Fruit fly (Drosophila melanogaster) whole organism, embryonic: ENCODE data around the gene sra.
A peak's percentile ranks its signal among the peaks of the same experiment; 100 is the strongest.

Experiments
- B-H1 ChIP-seq: fragments of 200-800 bp; sonication (Bioruptor generic); IDR thresholded peaks from 3 replicates; pipeline ENCODE4 v1.3.6; 2022; ENCODE audit warnings: missing biosample characterization, missing genetic modification characterization
- CG12071 ChIP-seq: fragments of 200-800 bp; sonication (Bioruptor generic); optimal IDR thresholded peaks from 3 replicates; lab custom pipeline; 2018; ENCODE audit warnings: missing biosample characterization, mild to moderate bottlenecking, missing genetic modification characterization
- CG12219 ChIP-seq: fragments of 200-800 bp; sonication (Bioruptor generic); optimal IDR thresholded peaks from 3 replicates; lab custom pipeline; 2018; ENCODE audit warnings: missing biosample characterization, mild to moderate bottlenecking, missing genetic modification characterization
- CG12659 ChIP-seq: fragments of 200-800 bp; sonication (Bioruptor generic); optimal IDR thresholded peaks from 3 replicates; lab custom pipeline; 2017; ENCODE audit warnings: mild to moderate bottlenecking, missing biosample characterization, missing genetic modification reagents, missing genetic modification characterization
- CG12769 ChIP-seq: fragments of 200-800 bp; sonication (Bioruptor generic); optimal IDR thresholded peaks from 2 replicates; lab custom pipeline; 2019; ENCODE audit warnings: missing biosample characterization, mild to moderate bottlenecking, missing genetic modification characterization, moderate library complexity
- CG16779 ChIP-seq: fragments of 200-800 bp; sonication (Bioruptor generic); IDR thresholded peaks from 2 replicates; pipeline ENCODE4 v1.3.6; 2022; ENCODE audit warnings: missing biosample characterization, missing genetic modification characterization
- CG1792 ChIP-seq: fragments of 200-800 bp; sonication (Bioruptor generic); optimal IDR thresholded peaks from 2 replicates; lab custom pipeline; 2016; ENCODE audit warnings: missing biosample characterization, missing genetic modification characterization
- CG18011 ChIP-seq: fragments of 200-800 bp; sonication (Bioruptor generic); optimal IDR thresholded peaks from 2 replicates; lab custom pipeline; 2017; ENCODE audit warnings: missing biosample characterization, missing genetic modification characterization, mild to moderate bottlenecking, moderate library complexity, missing genotype
- CG1832 ChIP-seq: fragments of 200-800 bp; sonication (Bioruptor generic); optimal IDR thresholded peaks from 2 replicates; lab custom pipeline; 2017; ENCODE audit warnings: missing biosample characterization, mild to moderate bottlenecking, missing genetic modification characterization, inconsistent platforms
- CG2678 ChIP-seq: fragments of 200-800 bp; sonication (Bioruptor generic); optimal IDR thresholded peaks from 3 replicates; lab custom pipeline; 2019; ENCODE audit warnings: missing biosample characterization, mild to moderate bottlenecking, missing genetic modification characterization, moderate library complexity
- CG31224 ChIP-seq: fragments of 200-800 bp; sonication (Bioruptor generic); IDR thresholded peaks from 2 replicates; pipeline ENCODE4 v1.3.6; 2022; ENCODE audit warnings: missing biosample characterization, missing genetic modification characterization
- CG33213 ChIP-seq: fragments of 200-800 bp; sonication (Bioruptor generic); optimal IDR thresholded peaks from 3 replicates; lab custom pipeline; 2016; ENCODE audit warnings: missing biosample characterization, missing genetic modification characterization
- CG34376 ChIP-seq: fragments of 200-800 bp; sonication (Bioruptor generic); optimal IDR thresholded peaks from 2 replicates; lab custom pipeline; 2018; ENCODE audit warnings: missing biosample characterization, mild to moderate bottlenecking, missing genetic modification characterization
- CG34422 ChIP-seq: fragments of 200-800 bp; sonication (Bioruptor generic); IDR thresholded peaks from 3 replicates; pipeline ENCODE4 v1.3.6; 2022; ENCODE audit warnings: missing biosample characterization, missing genetic modification characterization
- CG4360 ChIP-seq: fragments of 200-800 bp; sonication (Bioruptor generic); IDR thresholded peaks from 2 replicates; pipeline ENCODE4 v1.3.6; 2022; ENCODE audit warnings: missing biosample characterization, missing genetic modification characterization
- CG43689 ChIP-seq: fragments of 200-800 bp; sonication (Bioruptor generic); IDR thresholded peaks from 2 replicates; pipeline ENCODE4 v1.3.6; 2022; ENCODE audit warnings: missing biosample characterization, missing genetic modification characterization
- CG5180 ChIP-seq: fragments of 200-800 bp; sonication (Bioruptor generic); optimal IDR thresholded peaks from 3 replicates; lab custom pipeline; 2017; ENCODE audit warnings: missing biosample characterization, missing genetic modification characterization, mild to moderate bottlenecking, moderate library complexity, missing genetic modification reagents
- CG7372 ChIP-seq: fragments of 200-800 bp; sonication (Bioruptor generic); IDR thresholded peaks from 2 replicates; pipeline ENCODE4 v1.3.6; 2022; ENCODE audit warnings: missing biosample characterization, missing genetic modification characterization
- CG9876 ChIP-seq: fragments of 200-800 bp; sonication (Bioruptor generic); optimal IDR thresholded peaks from 2 replicates; lab custom pipeline; 2016; ENCODE audit warnings: missing biosample characterization, missing genetic modification characterization
- Camta ChIP-seq: fragments of 200-800 bp; sonication (Bioruptor generic); optimal IDR thresholded peaks from 2 replicates; lab custom pipeline; 2016; ENCODE audit warnings: missing biosample characterization, missing genetic modification characterization
- Dad ChIP-seq: fragments of 200-800 bp; sonication (Bioruptor generic); optimal IDR thresholded peaks from 3 replicates; lab custom pipeline; 2016; ENCODE audit warnings: missing biosample characterization, missing genetic modification characterization
- Deaf1 ChIP-seq: fragments of 200-800 bp; optimal IDR thresholded peaks from 3 replicates; lab custom pipeline; 2019; ENCODE audit warnings: missing biosample characterization, mild to moderate bottlenecking, missing genetic modification characterization, moderate library complexity
- Dek ChIP-seq: fragments of 200-800 bp; sonication (Bioruptor generic); optimal IDR thresholded peaks from 3 replicates; lab custom pipeline; 2019; ENCODE audit warnings: missing biosample characterization, mild to moderate bottlenecking, missing genetic modification characterization, moderate library complexity
- Doc3 ChIP-seq: fragments of 200-800 bp; sonication (Bioruptor generic); IDR thresholded peaks from 3 replicates; pipeline ENCODE4 v1.3.6; 2022; ENCODE audit warnings: missing biosample characterization, missing genetic modification characterization; ENCODE audit not compliant: partially characterized antibody
- Gug ChIP-seq: fragments of 200-800 bp; sonication (Bioruptor generic); IDR thresholded peaks from 4 replicates; pipeline ENCODE4 v1.3.6; 2022; ENCODE audit warnings: missing biosample characterization, missing genetic modification characterization
- HLH54F ChIP-seq: fragments of 200-800 bp; sonication (Bioruptor generic); optimal IDR thresholded peaks from 3 replicates; lab custom pipeline; 2016; ENCODE audit warnings: missing biosample characterization, missing genetic modification characterization
- Kr ChIP-seq: fragments of 200-800 bp; sonication (Bioruptor generic); optimal IDR thresholded peaks from 2 replicates; lab custom pipeline; 2017; ENCODE audit warnings: missing biosample characterization, mild to moderate bottlenecking, missing genetic modification characterization
- Med ChIP-seq: fragments of 200-800 bp; sonication (Bioruptor generic); peaks from one replicate; lab custom pipeline; 2016; ENCODE audit warnings: missing biosample characterization, missing genetic modification characterization, mild to moderate bottlenecking, inconsistent platforms, moderate library complexity
- Sry-β ChIP-seq: fragments of 200-800 bp; sonication (Bioruptor generic); optimal IDR thresholded peaks from 2 replicates; lab custom pipeline; 2018; ENCODE audit warnings: missing biosample characterization, mild to moderate bottlenecking, missing genetic modification characterization, moderate library complexity
- Usf ChIP-seq: fragments of 200-800 bp; sonication (Bioruptor generic); optimal IDR thresholded peaks from 2 replicates; lab custom pipeline; 2017; ENCODE audit warnings: missing genotype, missing biosample characterization, missing genetic modification characterization
- cas ChIP-seq: fragments of 200-800 bp; sonication (Bioruptor generic); IDR thresholded peaks from 2 replicates; pipeline ENCODE4 v1.3.6; 2022; ENCODE audit warnings: missing biosample characterization, missing genetic modification characterization
- caup ChIP-seq: fragments of 200-800 bp; sonication (Bioruptor generic); optimal IDR thresholded peaks from 3 replicates; lab custom pipeline; 2017; ENCODE audit warnings: missing biosample characterization, mild to moderate bottlenecking, missing genetic modification characterization, moderate library complexity; ENCODE audit not compliant: severe bottlenecking
- crp ChIP-seq, 2 experiments: fragments of 200-800 bp; sonication (Bioruptor generic); optimal IDR thresholded peaks; 2 replicates in 1 of 2; 3 replicates in 1 of 2; lab custom pipeline; 2017; ENCODE audit warnings: missing biosample characterization in 2 of 2, missing genetic modification characterization in 2 of 2, mild to moderate bottlenecking in 1 of 2, moderate library complexity in 1 of 2
- dmrt99B ChIP-seq: fragments of 200-800 bp; sonication (Bioruptor generic); optimal IDR thresholded peaks from 2 replicates; lab custom pipeline; 2018; ENCODE audit warnings: missing biosample characterization, mild to moderate bottlenecking, missing genetic modification characterization, moderate library complexity
- en ChIP-seq: fragments of 200-800 bp; sonication (Bioruptor generic); optimal IDR thresholded peaks from 2 replicates; lab custom pipeline; 2016; ENCODE audit warnings: missing biosample characterization, missing genetic modification characterization
- esg ChIP-seq: fragments of 200-800 bp; sonication (Bioruptor generic); conservative IDR thresholded peaks from 2 replicates; pipeline ENCODE4 v1.3.6; 2022; ENCODE audit warnings: missing biosample characterization, missing genetic modification characterization
- exex ChIP-seq: fragments of 200-800 bp; sonication (Bioruptor generic); optimal IDR thresholded peaks from 4 replicates; lab custom pipeline; 2018; ENCODE audit warnings: missing biosample characterization, mild to moderate bottlenecking, missing genetic modification characterization, moderate library complexity
- fd96Cb ChIP-seq: fragments of 200-800 bp; sonication (Bioruptor generic); optimal IDR thresholded peaks from 2 replicates; lab custom pipeline; 2018; ENCODE audit warnings: missing biosample characterization, mild to moderate bottlenecking, missing genetic modification characterization, moderate library complexity
- jumu ChIP-seq: fragments of 200-800 bp; sonication (Bioruptor generic); optimal IDR thresholded peaks from 3 replicates; lab custom pipeline; 2016; ENCODE audit warnings: missing biosample characterization, missing genetic modification characterization
- kni ChIP-seq: fragments of 200-800 bp; sonication (Bioruptor generic); optimal IDR thresholded peaks from 3 replicates; lab custom pipeline; 2017; ENCODE audit warnings: mild to moderate bottlenecking, missing biosample characterization, missing genetic modification reagents, missing genetic modification characterization
- mirr ChIP-seq: fragments of 200-800 bp; sonication (Bioruptor generic); optimal IDR thresholded peaks from 3 replicates; lab custom pipeline; 2018; ENCODE audit warnings: missing biosample characterization, mild to moderate bottlenecking, missing genetic modification characterization
- nerfin-2 ChIP-seq: fragments of 200-800 bp; sonication (Bioruptor generic); IDR thresholded peaks from 2 replicates; pipeline ENCODE4 v1.3.6; 2022; ENCODE audit warnings: missing biosample characterization, missing genetic modification characterization; ENCODE audit not compliant: partially characterized antibody
- pan ChIP-seq, 4 experiments: fragments of >200 bp in 3 of 4; fragments of 200-800 bp in 1 of 4; sonication (Bioruptor generic) in 1 of 4; optimal IDR thresholded peaks in 3 of 4; IDR thresholded peaks in 1 of 4; 2 replicates each; pipeline versions ENCODE4 v1.3.6 to Lab custom; 2017 to 2022; ENCODE audit warnings: missing biosample characterization in 2 of 4, missing genetic modification characterization in 2 of 4, mixed read lengths in 1 of 4
- pita ChIP-seq: fragments of 200-800 bp; sonication (Bioruptor generic); optimal IDR thresholded peaks from 2 replicates; lab custom pipeline; 2017; ENCODE audit warnings: missing biosample characterization, mild to moderate bottlenecking, missing genetic modification characterization
- psq ChIP-seq: fragments of 200-800 bp; sonication (Bioruptor generic); optimal IDR thresholded peaks from 2 replicates; lab custom pipeline; 2017; ENCODE audit warnings: missing biosample characterization, missing genetic modification characterization
- run ChIP-seq: fragments of 200-800 bp; sonication (Bioruptor generic); optimal IDR thresholded peaks from 3 replicates; lab custom pipeline; 2018; ENCODE audit warnings: missing biosample characterization, mild to moderate bottlenecking, missing genetic modification characterization
- seq ChIP-seq: fragments of 200-800 bp; sonication (Bioruptor generic); IDR thresholded peaks from 2 replicates; pipeline ENCODE4 v1.3.6; 2022; ENCODE audit warnings: missing biosample characterization, missing genetic modification characterization
- so ChIP-seq: fragments of 200-800 bp; sonication (Bioruptor generic); IDR thresholded peaks from 3 replicates; pipeline ENCODE4 v1.3.6; 2022; ENCODE audit warnings: missing biosample characterization, missing genetic modification characterization
- tx ChIP-seq: fragments of 200-800 bp; sonication (Bioruptor generic); optimal IDR thresholded peaks from 2 replicates; lab custom pipeline; 2016; ENCODE audit warnings: missing biosample characterization, missing genetic modification characterization
- wdn ChIP-seq: fragments of 200-800 bp; sonication (Bioruptor generic); IDR thresholded peaks from 2 replicates; pipeline ENCODE4 v1.3.6; 2022; ENCODE audit warnings: missing biosample characterization, missing genetic modification characterization
- yki ChIP-seq: fragments of >200 bp; optimal IDR thresholded peaks from 3 replicates; lab custom pipeline; 2018

The sra gene

DNA sequence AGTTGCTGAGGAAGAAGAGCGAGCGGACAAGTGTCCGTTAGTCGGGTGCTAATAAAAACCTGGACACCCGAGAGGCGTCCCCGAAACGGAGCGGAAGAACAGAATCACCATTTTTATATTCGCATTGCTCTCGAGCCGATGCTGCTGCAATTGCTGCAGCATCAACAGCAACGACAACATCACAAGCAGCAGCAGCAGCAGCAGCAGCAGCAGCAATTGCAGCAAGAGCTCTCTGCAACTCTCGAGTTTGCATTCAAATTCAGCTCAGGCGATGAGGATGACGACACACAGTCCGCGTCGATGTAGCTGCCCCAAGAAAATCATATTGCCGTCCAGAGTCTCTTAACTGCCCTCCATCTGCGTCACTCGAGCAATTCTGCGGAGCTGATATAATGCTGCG, 19.4 kb downstream of the sra start (continued):
- no peak for TF ChIP-seq CG2678 (tag; lab: Kevin White, UChicago)
- no peak for TF ChIP-seq Deaf1 (tag; lab: Kevin White, UChicago)
- no peak for TF ChIP-seq CG34376
- TF ChIP-seq so, result 0 out of 3 replicates have a peak, but pooled peaks have one; percentile 17
- TF ChIP-seq CG12219 (GFP tag; lab: Kevin White, UChicago), result no peak
- no peak for TF ChIP-seq psq
- no peak for TF ChIP-seq CG12769 (tag; lab: Kevin White, UChicago)
- no peak for TF ChIP-seq wdn (GFP tag; lab: Robert Waterston, UW)
- no peak for TF ChIP-seq Sry-β (GFP tag; lab: Kevin White, UChicago)
- 0 out of 2 replicates have a peak, but pooled peaks have one; percentile 26 for TF ChIP-seq nerfin-2 (GFP tag; lab: Robert Waterston, UW)
- TF ChIP-seq cas (GFP tag; lab: Robert Waterston, UW), result no peak
- TF ChIP-seq tx (GFP tag; lab: Kevin White, UChicago), result no peak
- TF ChIP-seq esg, result no peak
- no peak for TF ChIP-seq CG12659 (GFP tag; lab: Kevin White, UChicago)
- TF ChIP-seq fd96Cb, result no peak
- no peak for TF ChIP-seq CG43689 (GFP tag; lab: Robert Waterston, UW)
- TF ChIP-seq crp (GFP tag; optimal IDR thresholded peaks at IDR 0.05; lab: Kevin White, UChicago), result no peak
- no peak for TF ChIP-seq mirr
- TF ChIP-seq CG4360 (GFP tag; lab: Robert Waterston, UW), result no peak
- TF ChIP-seq jumu, result no peak
- TF ChIP-seq CG33213 (GFP tag; lab: Kevin White, UChicago), result no peak
- no peak for TF ChIP-seq Doc3 (GFP tag; lab: Robert Waterston, UW)
- TF ChIP-seq CG16779 (GFP tag; lab: Robert Waterston, UW), result no peak
- TF ChIP-seq exex, result no peak
- no peak for TF ChIP-seq CG12071
- TF ChIP-seq CG9876 (GFP tag; lab: Kevin White, UChicago), result no peak
- TF ChIP-seq CG34422 (GFP tag; lab: Robert Waterston, UW), result no peak
- no peak for TF ChIP-seq Dad (GFP tag; lab: Kevin White, UChicago)
- no peak for TF ChIP-seq CG1832
- TF ChIP-seq Dek (tag; lab: Kevin White, UChicago), result no peak
- no peak for TF ChIP-seq caup
- peak; percentile 26; the same call in 1 of the 2 replicates for TF ChIP-seq seq
- no peak for TF ChIP-seq Kr
- TF ChIP-seq Camta (GFP tag; lab: Kevin White, UChicago), result no peak
- TF ChIP-seq B-H1, result no peak
- no peak for TF ChIP-seq yki (lab: Kevin White, UChicago)
- TF ChIP-seq CG5180 (GFP tag; lab: Kevin White, UChicago), result no peak
- TF ChIP-seq dmrt99B, result no peak
- TF ChIP-seq en, result no peak
- TF ChIP-seq HLH54F (GFP tag; lab: Kevin White, UChicago), result no peak
- TF ChIP-seq Gug (GFP tag; lab: Robert Waterston, UW), result no peak
- TF ChIP-seq pita, result no peak
- 0 out of 2 replicates have a peak, but pooled peaks have one; percentile 8 for TF ChIP-seq CG31224 (GFP tag; lab: Robert Waterston, UW)
- TF ChIP-seq Usf (GFP tag; lab: Kevin White, UChicago), result no peak
- no peak for TF ChIP-seq CG18011 (GFP tag; lab: Kevin White, UChicago)
- TF ChIP-seq Med (GFP tag; lab: Kevin White, UChicago), result peak; percentile 60
- no peak for TF ChIP-seq CG7372 (GFP tag; lab: Robert Waterston, UW)
- TF ChIP-seq CG1792 (GFP tag; lab: Kevin White, UChicago), result no peak
- no peak for TF ChIP-seq run (tag; lab: Kevin White, UChicago)
- TF ChIP-seq pan (optimal IDR thresholded peaks at IDR 0.05; lab: Kevin White, UChicago), result no peak
- TF ChIP-seq pan (GFP tag; optimal IDR thresholded peaks at IDR 0.05 in 1 of 2, IDR thresholded peaks at IDR 0.05 in 1 of 2), result peak in 1 of 2 experiments; percentile 10
- TF ChIP-seq kni (GFP tag; lab: Kevin White, UChicago), result no peak
